Fruit fly (Drosophila melanogaster): ENCODE data around the gene CG42467.

The CG42467 gene

dm6 chr2L:3703260-3703659 lies 2.2 kb downstream of the CG42467 start, which contains the start of gene CG2816 (continued):
- TF ChIP-seq ftz-f1 (GFP tag; optimal IDR thresholded peaks at IDR 0.05) (peak; percentile 35), CG12299 (tag; optimal IDR thresholded peaks at IDR 0.05) (peak; percentile 63), CG11247 (GFP tag; IDR thresholded peaks at IDR 0.05) (peak; percentile 89), Hr51 (GFP tag; optimal IDR thresholded peaks at IDR 0.05) (peak; percentile 60 to 68), CG11456 (GFP tag; IDR thresholded peaks at IDR 0.05) (peak; percentile 95; the same call in 2 of the 3 replicates), sqz (GFP tag; optimal IDR thresholded peaks at IDR 0.05) (no peak), Sox100B (GFP tag; optimal IDR thresholded peaks at IDR 0.05) (peak; percentile 4), CG12659 (GFP tag; optimal IDR thresholded peaks at IDR 0.05) (peak; percentile 66), HLH54F (GFP tag; optimal IDR thresholded peaks at IDR 0.05) (peak; percentile 72), CG8089 (GFP tag; optimal IDR thresholded peaks at IDR 0.05) (peak; percentile 22), CG10654 (GFP tag; optimal IDR thresholded peaks at IDR 0.05) (peak; percentile 32), inv (GFP tag; IDR thresholded peaks at IDR 0.05; ENCODE audit: partially characterized antibody) (no peak), croc (GFP tag; conservative IDR thresholded peaks at IDR 0.05) (no peak), dmrt99B (tag; optimal IDR thresholded peaks at IDR 0.05) (peak; percentile 48), CG9609 (GFP tag; optimal IDR thresholded peaks at IDR 0.05) (peak; percentile 77), CG11398 (GFP tag; optimal IDR thresholded peaks at IDR 0.05) (no peak), CG32772 (GFP tag; IDR thresholded peaks at IDR 0.05) (peak; percentile 45; the same call in 1 of the 2 replicates), CG17612 (GFP tag; IDR thresholded peaks at IDR 0.05) (no peak), CG2129 (GFP tag; IDR thresholded peaks at IDR 0.05; ENCODE audit: partially characterized antibody) (no peak), caup (GFP tag; optimal IDR thresholded peaks at IDR 0.05; ENCODE audit: severe bottlenecking) (peak; percentile 51), CG1603 (tag; optimal IDR thresholded peaks at IDR 0.05) (peak; percentile 51), Aef1 (GFP tag; IDR thresholded peaks at IDR 0.05) (peak; percentile 60; the same call in 2 of the 3 replicates), CG16779 (GFP tag; IDR thresholded peaks at IDR 0.05) (no peak), Antp (GFP tag; optimal IDR thresholded peaks at IDR 0.05) (peak; percentile 32), Meics (GFP tag; optimal IDR thresholded peaks at IDR 0.05) (peak; percentile 44), ems (GFP tag; optimal IDR thresholded peaks at IDR 0.05) (peak; percentile 68), Ets65A (GFP tag) (no peak), HLH3B (GFP tag; IDR thresholded peaks at IDR 0.05) (peak; percentile 57), Fer1 (GFP tag; optimal IDR thresholded peaks at IDR 0.05) (peak; percentile 9), fu2 (GFP tag; optimal IDR thresholded peaks at IDR 0.05) (peak; percentile 88), seq (GFP tag; IDR thresholded peaks at IDR 0.05) (peak; percentile 47), sd (tag; optimal IDR thresholded peaks at IDR 0.05) (peak; percentile 61), CoRest (tag; optimal IDR thresholded peaks at IDR 0.05) (peak; percentile 49), CG10543 (GFP tag; optimal IDR thresholded peaks at IDR 0.05) (peak; percentile 69), CG16863 (GFP tag; optimal IDR thresholded peaks at IDR 0.05) (peak; percentile 50), CG11085 (GFP tag; IDR thresholded peaks at IDR 0.05) (0 out of 2 replicates have a peak, but pooled peaks have one; percentile 23), tgo (GFP tag; IDR thresholded peaks at IDR 0.05) (peak; percentile 78), CG2678 (tag; optimal IDR thresholded peaks at IDR 0.05) (peak; percentile 66), CG16815 (GFP tag; optimal IDR thresholded peaks at IDR 0.05) (peak; percentile 56), CG13775 (GFP tag; optimal IDR thresholded peaks at IDR 0.05) (peak; percentile 26), CG11695 (GFP tag; IDR thresholded peaks at IDR 0.05) (peak; percentile 55; the same call in 2 of the 3 replicates), bigmax (GFP tag; optimal IDR thresholded peaks at IDR 0.05) (no peak), kay (GFP tag; optimal IDR thresholded peaks at IDR 0.05) (peak; percentile 53), CG14014 (GFP tag; IDR thresholded peaks at IDR 0.05) (peak; percentile 92), Sox102F (GFP tag; optimal IDR thresholded peaks at IDR 0.05) (peak; percentile 23), her (GFP tag; optimal IDR thresholded peaks at IDR 0.05) (peak; percentile 84), CG10267 (tag; optimal IDR thresholded peaks at IDR 0.05) (peak; percentile 19), CG4282 (GFP tag; optimal IDR thresholded peaks at IDR 0.05) (peak; percentile 75), CG32767 (GFP tag; IDR thresholded peaks at IDR 0.05) (0 out of 2 replicates have a peak, but pooled peaks have one; percentile 14), unpg (GFP tag; optimal IDR thresholded peaks at IDR 0.05) (peak; percentile 55)

All from whole organism, embryonic.